Fruit fly (Drosophila melanogaster) whole organism, embryonic: ENCODE results near the gene CG32767.

ENCODE experiments used
- CG13894 ChIP-seq: fragments of 200-800 bp; sonication (Bioruptor generic); optimal IDR thresholded peaks from 3 replicates; lab custom pipeline; 2018; ENCODE audit warnings: missing biosample characterization, mild to moderate bottlenecking, missing genetic modification characterization, moderate library complexity
- CG1602 ChIP-seq: fragments of 200-800 bp; sonication (Bioruptor generic); optimal IDR thresholded peaks from 3 replicates; lab custom pipeline; 2016; ENCODE audit warnings: missing biosample characterization, missing genetic modification characterization
- CG1647 ChIP-seq: fragments of 200-800 bp; sonication (Bioruptor generic); optimal IDR thresholded peaks from 3 replicates; lab custom pipeline; 2016; ENCODE audit warnings: missing biosample characterization, missing genetic modification characterization
- CG4820 ChIP-seq: fragments of 200-800 bp; sonication (Bioruptor generic); optimal IDR thresholded peaks from 3 replicates; lab custom pipeline; 2016; ENCODE audit warnings: missing biosample characterization, missing genetic modification characterization
- D ChIP-seq, 2 experiments: fragments of 200-800 bp in 1 of 2; fragments of >200 bp in 1 of 2; sonication (Bioruptor generic) in 1 of 2; optimal IDR thresholded peaks; 2 replicates in 1 of 2; 3 replicates in 1 of 2; lab custom pipeline; 2017; ENCODE audit warnings: mild to moderate bottlenecking in 1 of 2, missing biosample characterization in 1 of 2, missing genetic modification characterization in 1 of 2, missing genetic modification reagents in 1 of 2
- Ssrp ChIP-seq: fragments of 200-800 bp; sonication (Bioruptor generic); optimal IDR thresholded peaks from 2 replicates; lab custom pipeline; 2018; ENCODE audit warnings: missing biosample characterization, mild to moderate bottlenecking, missing genetic modification characterization, moderate library complexity
- gt ChIP-seq: fragments of 200-800 bp; sonication (Bioruptor generic); IDR thresholded peaks from 2 replicates; pipeline ENCODE4 v1.3.6; 2022; ENCODE audit warnings: missing biosample characterization, missing genetic modification characterization
- kah ChIP-seq: fragments of 200-800 bp; sonication (Bioruptor generic); optimal IDR thresholded peaks from 2 replicates; lab custom pipeline; 2018; ENCODE audit warnings: missing biosample characterization, mild to moderate bottlenecking, missing genetic modification characterization
- psq ChIP-seq: fragments of 200-800 bp; sonication (Bioruptor generic); optimal IDR thresholded peaks from 2 replicates; lab custom pipeline; 2017; ENCODE audit warnings: missing biosample characterization, missing genetic modification characterization
- vvl ChIP-seq: fragments of 200-800 bp; sonication (Bioruptor generic); IDR thresholded peaks from 2 replicates; pipeline ENCODE4 v1.3.6; 2022; ENCODE audit warnings: missing biosample characterization, missing genetic modification characterization

DNA sequence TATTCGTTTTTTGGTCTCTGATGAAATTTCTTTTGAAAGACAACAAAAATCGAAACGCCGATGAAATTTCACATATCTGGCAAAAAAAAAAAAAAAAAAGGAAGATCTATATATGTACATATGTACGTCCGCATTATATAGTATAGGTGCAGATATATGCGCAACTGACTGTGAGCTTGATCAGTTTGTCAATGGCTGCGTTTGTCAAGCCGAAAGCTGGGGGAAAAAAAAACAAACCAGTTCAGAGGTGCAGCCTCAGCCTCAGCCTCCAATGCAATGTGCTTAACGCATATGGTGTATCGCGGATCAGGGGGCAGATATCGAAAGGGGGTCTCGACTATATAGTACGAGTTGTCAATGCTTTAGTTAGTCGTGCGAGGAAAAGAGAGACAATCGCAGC lies 29.6 kb downstream of the CG32767 start:
- TF ChIP-seq kah (GFP tag; lab: Kevin White, UChicago) (no peak), CG1647 (no peak), D (optimal IDR thresholded peaks at IDR 0.05; lab: Kevin White, UChicago) (no peak), D (GFP tag; optimal IDR thresholded peaks at IDR 0.05; lab: Kevin White, UChicago) (no peak), CG13894 (tag; lab: Kevin White, UChicago) (no peak), vvl (GFP tag; lab: Robert Waterston, UW) (no peak), CG4820 (no peak), psq (no peak), gt (GFP tag; lab: Robert Waterston, UW) (no peak), Ssrp (tag; lab: Kevin White, UChicago) (no peak), CG1602 (GFP tag; lab: Kevin White, UChicago) (no peak)
